Fruit fly (Drosophila melanogaster) whole organism, embryonic: Measurements from ENCODE around the gene unc-119.
A peak's percentile ranks its signal among the peaks of the same experiment; 100 is the strongest.

Experiments
- CG10979 ChIP-seq: fragments of 200-800 bp; sonication (Bioruptor generic); optimal IDR thresholded peaks from 2 replicates; lab custom pipeline; 2018; ENCODE audit warnings: missing biosample characterization, mild to moderate bottlenecking, missing genetic modification characterization, moderate library complexity
- CG11504 ChIP-seq: fragments of 200-800 bp; sonication (Bioruptor generic); optimal IDR thresholded peaks from 3 replicates; lab custom pipeline; 2019; ENCODE audit warnings: missing biosample characterization, mild to moderate bottlenecking, missing genetic modification characterization, moderate library complexity
- CG12219 ChIP-seq: fragments of 200-800 bp; sonication (Bioruptor generic); optimal IDR thresholded peaks from 3 replicates; lab custom pipeline; 2018; ENCODE audit warnings: missing biosample characterization, mild to moderate bottlenecking, missing genetic modification characterization
- CG13424 ChIP-seq: fragments of 200-800 bp; sonication (Bioruptor generic); optimal IDR thresholded peaks from 2 replicates; lab custom pipeline; 2019; ENCODE audit warnings: missing biosample characterization, mild to moderate bottlenecking, missing genetic modification characterization, moderate library complexity
- CG18262 ChIP-seq: fragments of 200-800 bp; optimal IDR thresholded peaks from 3 replicates; lab custom pipeline; 2019; ENCODE audit warnings: missing biosample characterization, mild to moderate bottlenecking, missing genetic modification characterization, moderate library complexity
- CG1832 ChIP-seq: fragments of 200-800 bp; sonication (Bioruptor generic); optimal IDR thresholded peaks from 2 replicates; lab custom pipeline; 2017; ENCODE audit warnings: missing biosample characterization, mild to moderate bottlenecking, missing genetic modification characterization, inconsistent platforms
- CG18599 ChIP-seq: fragments of 200-800 bp; sonication (Bioruptor generic); optimal IDR thresholded peaks from 3 replicates; lab custom pipeline; 2017; ENCODE audit warnings: missing biosample characterization, missing genetic modification characterization, mild to moderate bottlenecking, moderate library complexity, missing genetic modification reagents
- CG18764 ChIP-seq: fragments of 200-800 bp; sonication (Bioruptor generic); optimal IDR thresholded peaks from 3 replicates; lab custom pipeline; 2016; ENCODE audit warnings: missing biosample characterization, missing genetic modification characterization
- CG2712 ChIP-seq: fragments of 200-800 bp; optimal IDR thresholded peaks from 3 replicates; lab custom pipeline; 2019; ENCODE audit warnings: missing biosample characterization, mild to moderate bottlenecking, missing genetic modification characterization, moderate library complexity
- CG31441 ChIP-seq: fragments of 200-800 bp; sonication (Bioruptor generic); IDR thresholded peaks from 2 replicates; pipeline ENCODE4 v1.3.6; 2022; ENCODE audit warnings: missing biosample characterization, missing genetic modification characterization
- CG3163 ChIP-seq: fragments of 200-800 bp; sonication (Bioruptor generic); optimal IDR thresholded peaks from 3 replicates; lab custom pipeline; 2016; ENCODE audit warnings: missing biosample characterization, missing genetic modification characterization
- CG32532 ChIP-seq: fragments of 200-800 bp; sonication (Bioruptor generic); IDR thresholded peaks from 2 replicates; pipeline ENCODE4 v1.3.6; 2022; ENCODE audit warnings: missing biosample characterization, missing genetic modification characterization
- CG6175 ChIP-seq: fragments of 200-800 bp; sonication (Bioruptor generic); IDR thresholded peaks from 3 replicates; pipeline ENCODE4 v1.3.6; 2022; ENCODE audit warnings: missing biosample characterization, missing genetic modification characterization
- CG6689 ChIP-seq: fragments of 200-800 bp; sonication (Bioruptor generic); IDR thresholded peaks from 2 replicates; pipeline ENCODE4 v1.3.6; 2022; ENCODE audit warnings: missing biosample characterization, missing genetic modification characterization
- CG7271 ChIP-seq: fragments of 200-800 bp; sonication (Bioruptor generic); optimal IDR thresholded peaks from 2 replicates; lab custom pipeline; 2018; ENCODE audit warnings: missing biosample characterization, mild to moderate bottlenecking, missing genetic modification characterization, moderate library complexity
- CG7839 ChIP-seq: fragments of 200-800 bp; sonication (Bioruptor generic); optimal IDR thresholded peaks from 3 replicates; lab custom pipeline; 2018; ENCODE audit warnings: missing biosample characterization, mild to moderate bottlenecking, missing genetic modification characterization, moderate library complexity
- CG8388 ChIP-seq: fragments of 200-800 bp; sonication (Bioruptor generic); optimal IDR thresholded peaks from 2 replicates; lab custom pipeline; 2019; ENCODE audit warnings: missing biosample characterization, mild to moderate bottlenecking, missing genetic modification characterization, moderate library complexity
- CG8478 ChIP-seq: fragments of >200 bp; optimal IDR thresholded peaks from 2 replicates; lab custom pipeline; 2018
- CG9727 ChIP-seq: fragments of 200-800 bp; sonication (Bioruptor generic); optimal IDR thresholded peaks from 3 replicates; lab custom pipeline; 2017; ENCODE audit warnings: missing biosample characterization, mild to moderate bottlenecking, missing genetic modification characterization
- CG9797 ChIP-seq: fragments of 200-800 bp; sonication (Bioruptor generic); optimal IDR thresholded peaks from 3 replicates; lab custom pipeline; 2018; ENCODE audit warnings: missing biosample characterization, mild to moderate bottlenecking, missing genetic modification characterization
- D ChIP-seq, 2 experiments: fragments of 200-800 bp in 1 of 2; fragments of >200 bp in 1 of 2; sonication (Bioruptor generic) in 1 of 2; optimal IDR thresholded peaks; 2 replicates in 1 of 2; 3 replicates in 1 of 2; lab custom pipeline; 2017; ENCODE audit warnings: mild to moderate bottlenecking in 1 of 2, missing biosample characterization in 1 of 2, missing genetic modification characterization in 1 of 2, missing genetic modification reagents in 1 of 2
- Dfd ChIP-seq, 2 experiments: fragments of >200 bp; optimal IDR thresholded peaks; 2 replicates each; lab custom pipeline; 2017; ENCODE audit warnings: missing biosample characterization in 2 of 2, missing genetic modification characterization in 2 of 2
- Hand ChIP-seq: fragments of 200-800 bp; sonication (Bioruptor generic); optimal IDR thresholded peaks from 2 replicates; lab custom pipeline; 2017; ENCODE audit warnings: mild to moderate bottlenecking, missing biosample characterization, missing genetic modification reagents, missing genetic modification characterization
- Hr51 ChIP-seq, 2 experiments: fragments of 200-800 bp; sonication (Bioruptor generic); optimal IDR thresholded peaks; 2 replicates in 1 of 2; 3 replicates in 1 of 2; lab custom pipeline; 2016 to 2018; ENCODE audit warnings: missing biosample characterization in 2 of 2, missing genetic modification characterization in 2 of 2, mild to moderate bottlenecking in 1 of 2, moderate library complexity in 1 of 2
- Med ChIP-seq: fragments of 200-800 bp; sonication (Bioruptor generic); peaks from one replicate; lab custom pipeline; 2016; ENCODE audit warnings: missing biosample characterization, missing genetic modification characterization, mild to moderate bottlenecking, inconsistent platforms, moderate library complexity
- NfI ChIP-seq: fragments of 200-800 bp; sonication (Bioruptor generic); optimal IDR thresholded peaks from 3 replicates; lab custom pipeline; 2018; ENCODE audit warnings: missing biosample characterization, mild to moderate bottlenecking, missing genetic modification characterization, moderate library complexity
- Rfx ChIP-seq: fragments of 200-800 bp; sonication (Bioruptor generic); IDR thresholded peaks from 2 replicates; pipeline ENCODE4 v1.3.6; 2022; ENCODE audit warnings: missing biosample characterization, missing genetic modification characterization
- Trl ChIP-seq, 3 experiments: fragments of >200 bp in 2 of 3; fragments of 200-800 bp in 1 of 3; sonication (Bioruptor generic) in 1 of 3; optimal IDR thresholded peaks; 2 replicates in 1 of 3; 3 replicates in 2 of 3; lab custom pipeline; 2016 to 2017; ENCODE audit warnings: missing biosample characterization in 1 of 3, missing genetic modification characterization in 1 of 3
- Xrp1 ChIP-seq: fragments of 200-800 bp; sonication (Bioruptor generic); IDR thresholded peaks from 2 replicates; pipeline ENCODE4 v1.3.6; 2022; ENCODE audit warnings: missing biosample characterization, missing genetic modification characterization
- ab ChIP-seq: fragments of 200-800 bp; sonication (Bioruptor generic); optimal IDR thresholded peaks from 2 replicates; lab custom pipeline; 2016; ENCODE audit warnings: missing biosample characterization, missing genetic modification characterization
- bsh ChIP-seq, 2 experiments: fragments of 200-800 bp; sonication (Bioruptor generic); optimal IDR thresholded peaks; 2 replicates each; lab custom pipeline; 2017 to 2018; ENCODE audit warnings: mild to moderate bottlenecking in 2 of 2, missing biosample characterization in 2 of 2, missing genetic modification characterization in 2 of 2, moderate library complexity in 1 of 2
- ci ChIP-seq: fragments of 200-800 bp; sonication (Bioruptor generic); IDR thresholded peaks from 3 replicates; pipeline ENCODE4 v1.3.6; 2022; ENCODE audit warnings: missing biosample characterization, missing genetic modification characterization
- crol ChIP-seq: fragments of 200-800 bp; sonication (Bioruptor generic); IDR thresholded peaks from 2 replicates; pipeline ENCODE4 v1.3.6; 2022; ENCODE audit warnings: missing biosample characterization, missing genetic modification characterization
- disco-r ChIP-seq: fragments of 200-800 bp; sonication (Bioruptor generic); optimal IDR thresholded peaks from 2 replicates; lab custom pipeline; 2016; ENCODE audit warnings: missing biosample characterization, missing genetic modification characterization
- gem ChIP-seq: fragments of 200-800 bp; sonication (Bioruptor generic); optimal IDR thresholded peaks from 2 replicates; lab custom pipeline; 2019; ENCODE audit warnings: missing biosample characterization, mild to moderate bottlenecking, missing genetic modification characterization, moderate library complexity
- kni ChIP-seq: fragments of 200-800 bp; sonication (Bioruptor generic); optimal IDR thresholded peaks from 3 replicates; lab custom pipeline; 2017; ENCODE audit warnings: mild to moderate bottlenecking, missing biosample characterization, missing genetic modification reagents, missing genetic modification characterization
- mirr ChIP-seq: fragments of 200-800 bp; sonication (Bioruptor generic); optimal IDR thresholded peaks from 3 replicates; lab custom pipeline; 2018; ENCODE audit warnings: missing biosample characterization, mild to moderate bottlenecking, missing genetic modification characterization
- nmo ChIP-seq: fragments of 200-800 bp; sonication (Bioruptor generic); optimal IDR thresholded peaks from 2 replicates; lab custom pipeline; 2018; ENCODE audit warnings: missing biosample characterization, mild to moderate bottlenecking, missing genetic modification characterization, moderate library complexity
- odd ChIP-seq: fragments of 200-800 bp; sonication (Bioruptor generic); optimal IDR thresholded peaks from 2 replicates; lab custom pipeline; 2017; ENCODE audit warnings: missing biosample characterization, mild to moderate bottlenecking, missing genetic modification characterization
- pros ChIP-seq: fragments of 200-800 bp; sonication (Bioruptor generic); optimal IDR thresholded peaks from 3 replicates; lab custom pipeline; 2019; ENCODE audit warnings: missing biosample characterization, mild to moderate bottlenecking, missing genetic modification characterization, moderate library complexity
- ranshi ChIP-seq: fragments of 200-800 bp; sonication (Bioruptor generic); IDR thresholded peaks from 2 replicates; pipeline ENCODE4 v1.3.6; 2022; ENCODE audit warnings: missing biosample characterization, missing genetic modification characterization
- sens ChIP-seq: fragments of 200-800 bp; sonication (Bioruptor generic); peaks from one replicate; lab custom pipeline; 2016; ENCODE audit warnings: missing biosample characterization, missing genetic modification characterization
- sna ChIP-seq: fragments of 200-800 bp; sonication (Bioruptor generic); IDR thresholded peaks from 2 replicates; pipeline ENCODE4 v1.3.6; 2022; ENCODE audit warnings: missing biosample characterization, missing genetic modification characterization; ENCODE audit not compliant: partially characterized antibody
- stwl ChIP-seq: fragments of 200-800 bp; sonication (Bioruptor generic); optimal IDR thresholded peaks from 3 replicates; lab custom pipeline; 2018; ENCODE audit warnings: missing biosample characterization, mild to moderate bottlenecking, missing genetic modification characterization, moderate library complexity
- tap ChIP-seq: fragments of 200-800 bp; optimal IDR thresholded peaks from 3 replicates; lab custom pipeline; 2019; ENCODE audit warnings: missing biosample characterization, mild to moderate bottlenecking, missing genetic modification characterization, moderate library complexity
- tll ChIP-seq, 2 experiments: fragments of 200-800 bp in 1 of 2; fragments of >200 bp in 1 of 2; sonication (Bioruptor generic) in 1 of 2; optimal IDR thresholded peaks; 2 replicates each; lab custom pipeline; 2017 to 2019; ENCODE audit warnings: missing biosample characterization in 2 of 2, missing genetic modification characterization in 2 of 2, mild to moderate bottlenecking in 1 of 2, moderate library complexity in 1 of 2
- ttk ChIP-seq: fragments of 200-800 bp; sonication (Bioruptor generic); IDR thresholded peaks from 2 replicates; pipeline ENCODE4 v2.1.2; 2022; ENCODE audit warnings: missing biosample characterization, missing genetic modification characterization
- zfh1 ChIP-seq: fragments of 200-800 bp; sonication (Bioruptor generic); IDR thresholded peaks from 3 replicates; pipeline ENCODE4 v1.3.6; 2022; ENCODE audit warnings: missing biosample characterization, missing genetic modification characterization

unc-119 gene

dm6 chrX:7271376-7272015 lies 19.6 kb downstream of the unc-119 start:
- TF ChIP-seq CG11504 (tag; lab: Kevin White, UChicago) (peak; percentile 37), Rfx (GFP tag; lab: Robert Waterston, UW) (0 out of 2 replicates have a peak, but pooled peaks have one; percentile 13), Trl (optimal IDR thresholded peaks at IDR 0.05; lab: Kevin White, UChicago) (no peak), Trl (GFP tag; optimal IDR thresholded peaks at IDR 0.05; lab: Kevin White, UChicago) (no peak), CG6175 (no peak), mirr (no peak), Hand (GFP tag; lab: Kevin White, UChicago) (no peak), ab (GFP tag; lab: Kevin White, UChicago) (no peak), CG7271 (tag; lab: Kevin White, UChicago) (peak; percentile 11), CG13424 (tag; lab: Kevin White, UChicago) (peak; percentile 18), CG32532 (GFP tag; lab: Robert Waterston, UW) (peak; percentile 38; the same call in 1 of the 2 replicates), CG2712 (tag; lab: Kevin White, UChicago) (peak; percentile 24), CG8478 (no peak), CG8388 (GFP tag; lab: Kevin White, UChicago) (no peak), NfI (peak; percentile 9), CG9797 (no peak), ttk (GFP tag; lab: Robert Waterston, UW) (0 out of 2 replicates have a peak, but pooled peaks have one; percentile 21), ranshi (GFP tag; lab: Robert Waterston, UW) (no peak), CG18262 (tag; lab: Kevin White, UChicago) (peak; percentile 14), sens (GFP tag; lab: Kevin White, UChicago) (peak; percentile 64), disco-r (GFP tag; lab: Kevin White, UChicago) (no peak), Dfd (GFP tag; optimal IDR thresholded peaks at IDR 0.05; lab: Kevin White, UChicago) (peak; percentile 20 to 96), CG18599 (GFP tag; lab: Kevin White, UChicago) (peak; percentile 54), CG18764 (GFP tag; lab: Kevin White, UChicago) (no peak), kni (GFP tag; lab: Kevin White, UChicago) (no peak), Xrp1 (peak; percentile 40; the same call in 1 of the 2 replicates), stwl (tag; lab: Kevin White, UChicago) (no peak), CG9727 (GFP tag; lab: Kevin White, UChicago) (peak; percentile 6), gem (tag; lab: Kevin White, UChicago) (peak; percentile 27), pros (GFP tag; lab: Kevin White, UChicago) (no peak), CG10979 (tag; lab: Kevin White, UChicago) (peak; percentile 0), crol (GFP tag; lab: Robert Waterston, UW) (no peak), CG7839 (tag; lab: Kevin White, UChicago) (peak; percentile 33), CG3163 (GFP tag; lab: Kevin White, UChicago) (no peak), D (optimal IDR thresholded peaks at IDR 0.05; lab: Kevin White, UChicago) (no peak), D (GFP tag; optimal IDR thresholded peaks at IDR 0.05; lab: Kevin White, UChicago) (no peak), nmo (GFP tag; lab: Kevin White, UChicago) (no peak), tap (no peak), CG1832 (no peak), sna (GFP tag; lab: Robert Waterston, UW) (no peak), Hr51 (GFP tag; optimal IDR thresholded peaks at IDR 0.05; lab: Kevin White, UChicago) (peak in 1 of 2 experiments; percentile 7), odd (no peak), bsh (GFP tag; optimal IDR thresholded peaks at IDR 0.05; lab: Kevin White, UChicago) (peak in 1 of 2 experiments; percentile 12), CG12219 (GFP tag; lab: Kevin White, UChicago) (no peak), Med (GFP tag; lab: Kevin White, UChicago) (peak; percentile 59), CG31441 (0 out of 2 replicates have a peak, but pooled peaks have one; percentile 10), CG6689 (peak; percentile 11; the same call in 1 of the 2 replicates), ci (GFP tag; lab: Robert Waterston, UW) (0 out of 3 replicates have a peak, but pooled peaks have one; percentile 17), tll (GFP tag; optimal IDR thresholded peaks at IDR 0.05; lab: Kevin White, UChicago) (no peak), zfh1 (GFP tag; lab: Robert Waterston, UW) (peak; percentile 60; the same call in 2 of the 3 replicates)
